Fruit fly (Drosophila melanogaster) whole organism, embryonic: ENCODE measurements around the gene CG34242.

Experiments
- Adf1 ChIP-seq: fragments of 200-800 bp; sonication (Bioruptor generic); IDR thresholded peaks from 2 replicates; pipeline ENCODE4 v1.3.6; 2022; ENCODE audit warnings: missing biosample characterization, missing genetic modification characterization
- Aef1 ChIP-seq: fragments of 200-800 bp; sonication (Bioruptor generic); IDR thresholded peaks from 3 replicates; pipeline ENCODE4 v1.3.6; 2022; ENCODE audit warnings: missing biosample characterization, missing genetic modification characterization
- CG10431 ChIP-seq: fragments of 200-800 bp; sonication (Bioruptor generic); optimal IDR thresholded peaks from 3 replicates; lab custom pipeline; 2018; ENCODE audit warnings: missing biosample characterization, mild to moderate bottlenecking, missing genetic modification characterization
- CG10462 ChIP-seq: fragments of 200-800 bp; sonication (Bioruptor generic); optimal IDR thresholded peaks from 2 replicates; lab custom pipeline; 2016; ENCODE audit warnings: missing biosample characterization, missing genetic modification characterization
- CG11247 ChIP-seq: fragments of 200-800 bp; sonication (Bioruptor generic); IDR thresholded peaks from 2 replicates; pipeline ENCODE4 v1.3.6; 2022; ENCODE audit warnings: missing biosample characterization, missing genetic modification characterization
- CG11504 ChIP-seq: fragments of 200-800 bp; sonication (Bioruptor generic); optimal IDR thresholded peaks from 3 replicates; lab custom pipeline; 2019; ENCODE audit warnings: missing biosample characterization, mild to moderate bottlenecking, missing genetic modification characterization, moderate library complexity
- CG11723 ChIP-seq: fragments of 200-800 bp; sonication (Bioruptor generic); optimal IDR thresholded peaks from 2 replicates; lab custom pipeline; 2017; ENCODE audit warnings: missing biosample characterization, mild to moderate bottlenecking, missing genetic modification characterization
- CG13287 ChIP-seq: fragments of 200-800 bp; sonication (Bioruptor generic); IDR thresholded peaks from 2 replicates; pipeline ENCODE4 v1.3.6; 2022; ENCODE audit warnings: missing biosample characterization, missing genetic modification characterization; ENCODE audit not compliant: partially characterized antibody
- CG13894 ChIP-seq: fragments of 200-800 bp; sonication (Bioruptor generic); optimal IDR thresholded peaks from 3 replicates; lab custom pipeline; 2018; ENCODE audit warnings: missing biosample characterization, mild to moderate bottlenecking, missing genetic modification characterization, moderate library complexity
- CG1603 ChIP-seq: fragments of 200-800 bp; sonication (Bioruptor generic); optimal IDR thresholded peaks from 2 replicates; lab custom pipeline; 2019; ENCODE audit warnings: missing biosample characterization, mild to moderate bottlenecking, missing genetic modification characterization, moderate library complexity
- CG17385 ChIP-seq: fragments of 200-800 bp; sonication (Bioruptor generic); optimal IDR thresholded peaks from 3 replicates; lab custom pipeline; 2018; ENCODE audit warnings: missing biosample characterization, mild to moderate bottlenecking, missing genetic modification characterization
- CG1832 ChIP-seq: fragments of 200-800 bp; sonication (Bioruptor generic); optimal IDR thresholded peaks from 2 replicates; lab custom pipeline; 2017; ENCODE audit warnings: missing biosample characterization, mild to moderate bottlenecking, missing genetic modification characterization, inconsistent platforms
- CG2889 ChIP-seq: fragments of 200-800 bp; sonication (Bioruptor generic); IDR thresholded peaks from 3 replicates; pipeline ENCODE4 v1.3.6; 2022; ENCODE audit warnings: missing biosample characterization, missing genetic modification characterization
- CG30431 ChIP-seq: fragments of 200-800 bp; sonication (Bioruptor generic); optimal IDR thresholded peaks from 2 replicates; lab custom pipeline; 2017; ENCODE audit warnings: missing biosample characterization, missing genetic modification characterization
- CG31441 ChIP-seq: fragments of 200-800 bp; sonication (Bioruptor generic); IDR thresholded peaks from 2 replicates; pipeline ENCODE4 v1.3.6; 2022; ENCODE audit warnings: missing biosample characterization, missing genetic modification characterization
- CG34422 ChIP-seq: fragments of 200-800 bp; sonication (Bioruptor generic); IDR thresholded peaks from 3 replicates; pipeline ENCODE4 v1.3.6; 2022; ENCODE audit warnings: missing biosample characterization, missing genetic modification characterization
- CG4707 ChIP-seq: fragments of 200-800 bp; sonication (Bioruptor generic); optimal IDR thresholded peaks from 2 replicates; lab custom pipeline; 2018; ENCODE audit warnings: missing biosample characterization, mild to moderate bottlenecking, missing genetic modification characterization, moderate library complexity
- CG8359 ChIP-seq: fragments of 200-800 bp; sonication (Bioruptor generic); optimal IDR thresholded peaks from 2 replicates; lab custom pipeline; 2017; ENCODE audit warnings: missing biosample characterization, mild to moderate bottlenecking, missing genetic modification characterization, borderline replicate concordance
- CG9797 ChIP-seq: fragments of 200-800 bp; sonication (Bioruptor generic); optimal IDR thresholded peaks from 3 replicates; lab custom pipeline; 2018; ENCODE audit warnings: missing biosample characterization, mild to moderate bottlenecking, missing genetic modification characterization
- Dip2 ChIP-seq: fragments of 200-800 bp; sonication (Bioruptor generic); IDR thresholded peaks from 2 replicates; pipeline ENCODE4 v1.3.6; 2022; ENCODE audit warnings: missing biosample characterization, missing genetic modification characterization
- Doc3 ChIP-seq: fragments of 200-800 bp; sonication (Bioruptor generic); IDR thresholded peaks from 3 replicates; pipeline ENCODE4 v1.3.6; 2022; ENCODE audit warnings: missing biosample characterization, missing genetic modification characterization; ENCODE audit not compliant: partially characterized antibody
- Elba2 ChIP-seq: fragments of 200-800 bp; sonication (Bioruptor generic); optimal IDR thresholded peaks from 3 replicates; lab custom pipeline; 2016; ENCODE audit warnings: missing biosample characterization, missing genetic modification characterization
- Hmr ChIP-seq: fragments of 200-800 bp; sonication (Bioruptor generic); optimal IDR thresholded peaks from 3 replicates; lab custom pipeline; 2017; ENCODE audit warnings: mild to moderate bottlenecking, missing biosample characterization, missing genetic modification reagents, missing genetic modification characterization
- Jarid2 ChIP-seq: fragments of 200-800 bp; sonication (Bioruptor generic); optimal IDR thresholded peaks from 3 replicates; lab custom pipeline; 2017; ENCODE audit warnings: mild to moderate bottlenecking, missing biosample characterization, missing genetic modification reagents, missing genetic modification characterization
- Sox100B ChIP-seq: fragments of 200-800 bp; sonication (Bioruptor generic); optimal IDR thresholded peaks from 3 replicates; lab custom pipeline; 2018; ENCODE audit warnings: missing biosample characterization, mild to moderate bottlenecking, missing genetic modification characterization
- ac ChIP-seq: fragments of 200-800 bp; sonication (Bioruptor generic); optimal IDR thresholded peaks from 3 replicates; lab custom pipeline; 2017; ENCODE audit warnings: missing biosample characterization, mild to moderate bottlenecking, missing genetic modification characterization
- al ChIP-seq: fragments of 200-800 bp; sonication (Bioruptor generic); IDR thresholded peaks from 2 replicates; pipeline ENCODE4 v1.3.6; 2022; ENCODE audit warnings: missing biosample characterization, missing genetic modification characterization
- ash1 ChIP-seq: fragments of 200-800 bp; sonication (Bioruptor generic); optimal IDR thresholded peaks from 2 replicates; lab custom pipeline; 2018; ENCODE audit warnings: missing biosample characterization, mild to moderate bottlenecking, missing genetic modification characterization
- bsh ChIP-seq, 2 experiments: fragments of 200-800 bp; sonication (Bioruptor generic); optimal IDR thresholded peaks; 2 replicates each; lab custom pipeline; 2017 to 2018; ENCODE audit warnings: mild to moderate bottlenecking in 2 of 2, missing biosample characterization in 2 of 2, missing genetic modification characterization in 2 of 2, moderate library complexity in 1 of 2
- cad ChIP-seq: fragments of >200 bp; optimal IDR thresholded peaks from 2 replicates; lab custom pipeline; 2017; ENCODE audit warnings: missing biosample characterization, missing genetic modification characterization
- chif ChIP-seq, 2 experiments: fragments of 200-800 bp; sonication (Bioruptor generic); optimal IDR thresholded peaks; 3 replicates each; lab custom pipeline; 2016; ENCODE audit warnings: missing biosample characterization in 2 of 2, missing genetic modification characterization in 2 of 2
- corto ChIP-seq: fragments of 200-800 bp; sonication (Bioruptor generic); optimal IDR thresholded peaks from 2 replicates; lab custom pipeline; 2016; ENCODE audit warnings: missing biosample characterization, mild to moderate bottlenecking, missing genetic modification characterization, moderate library complexity
- cwo ChIP-seq: fragments of 200-800 bp; sonication (Bioruptor generic); optimal IDR thresholded peaks from 3 replicates; lab custom pipeline; 2017; ENCODE audit warnings: missing biosample characterization, missing genetic modification characterization, mild to moderate bottlenecking, moderate library complexity, missing genetic modification reagents
- danr ChIP-seq: fragments of 200-800 bp; sonication (Bioruptor generic); IDR thresholded peaks from 2 replicates; pipeline ENCODE4 v1.3.6; 2022; ENCODE audit warnings: missing biosample characterization, missing genetic modification characterization
- dati ChIP-seq: fragments of 200-800 bp; sonication (Bioruptor generic); IDR thresholded peaks from 2 replicates; pipeline ENCODE4 v1.3.6; 2022; ENCODE audit warnings: missing biosample characterization, missing genetic modification characterization
- eve ChIP-seq, 2 experiments: fragments of >200 bp; optimal IDR thresholded peaks; 2 replicates each; lab custom pipeline; 2017; ENCODE audit warnings: missing biosample characterization in 2 of 2, missing genetic modification characterization in 2 of 2
- fd102C ChIP-seq: fragments of 200-800 bp; sonication (Bioruptor generic); optimal IDR thresholded peaks from 2 replicates; lab custom pipeline; 2018; ENCODE audit warnings: missing biosample characterization, mild to moderate bottlenecking, missing genetic modification characterization, moderate library complexity
- fru ChIP-seq: fragments of >200 bp; optimal IDR thresholded peaks from 2 replicates; lab custom pipeline; 2017
- hbn ChIP-seq: fragments of 200-800 bp; sonication (Bioruptor generic); IDR thresholded peaks from 2 replicates; pipeline ENCODE4 v1.3.6; 2022; ENCODE audit warnings: missing biosample characterization, missing genetic modification characterization; ENCODE audit not compliant: partially characterized antibody
- jigr1 ChIP-seq: fragments of 200-800 bp; sonication (Bioruptor generic); IDR thresholded peaks from 3 replicates; pipeline ENCODE4 v1.3.6; 2022; ENCODE audit warnings: missing biosample characterization, missing genetic modification characterization
- kay ChIP-seq: fragments of 200-800 bp; sonication (Bioruptor generic); optimal IDR thresholded peaks from 2 replicates; lab custom pipeline; 2016; ENCODE audit warnings: missing biosample characterization, missing genetic modification characterization
- ken ChIP-seq: fragments of 200-800 bp; sonication (Bioruptor generic); IDR thresholded peaks from 3 replicates; pipeline ENCODE4 v1.3.6; 2022; ENCODE audit warnings: missing biosample characterization, missing genetic modification characterization
- pb ChIP-seq: fragments of 200-800 bp; sonication (Bioruptor generic); optimal IDR thresholded peaks from 3 replicates; lab custom pipeline; 2016; ENCODE audit warnings: missing biosample characterization, missing genetic modification characterization
- pfk ChIP-seq: fragments of 200-800 bp; sonication (Bioruptor generic); optimal IDR thresholded peaks from 2 replicates; lab custom pipeline; 2018; ENCODE audit warnings: missing biosample characterization, mild to moderate bottlenecking, missing genetic modification characterization, moderate library complexity
- run ChIP-seq: fragments of 200-800 bp; sonication (Bioruptor generic); optimal IDR thresholded peaks from 3 replicates; lab custom pipeline; 2018; ENCODE audit warnings: missing biosample characterization, mild to moderate bottlenecking, missing genetic modification characterization
- slp2 ChIP-seq: fragments of 200-800 bp; sonication (Bioruptor generic); optimal IDR thresholded peaks from 2 replicates; lab custom pipeline; 2016; ENCODE audit warnings: missing biosample characterization, missing genetic modification characterization
- sna ChIP-seq: fragments of 200-800 bp; sonication (Bioruptor generic); IDR thresholded peaks from 2 replicates; pipeline ENCODE4 v1.3.6; 2022; ENCODE audit warnings: missing biosample characterization, missing genetic modification characterization; ENCODE audit not compliant: partially characterized antibody
- so ChIP-seq: fragments of 200-800 bp; sonication (Bioruptor generic); IDR thresholded peaks from 3 replicates; pipeline ENCODE4 v1.3.6; 2022; ENCODE audit warnings: missing biosample characterization, missing genetic modification characterization
- vvl ChIP-seq: fragments of 200-800 bp; sonication (Bioruptor generic); IDR thresholded peaks from 2 replicates; pipeline ENCODE4 v1.3.6; 2022; ENCODE audit warnings: missing biosample characterization, missing genetic modification characterization
- wdn ChIP-seq: fragments of 200-800 bp; sonication (Bioruptor generic); IDR thresholded peaks from 2 replicates; pipeline ENCODE4 v1.3.6; 2022; ENCODE audit warnings: missing biosample characterization, missing genetic modification characterization

Gene CG34242

dm6 chr3L:12514762-12515215 is 19.0 kb upstream of the CG34242 start, which contains the start of the genes sti and tral (continued):
- TF ChIP-seq chif (GFP tag; optimal IDR thresholded peaks at IDR 0.05; lab: Kevin White, UChicago) (peak; percentile 85 to 93), Doc3 (no peak), kay (GFP tag; lab: Kevin White, UChicago) (peak; percentile 83), run (peak; percentile 15), Elba2 (GFP tag; lab: Kevin White, UChicago) (peak; percentile 65), CG31441 (GFP tag; lab: Robert Waterston, UW) (peak; percentile 83; the same call in 1 of the 2 replicates), wdn (GFP tag; lab: Robert Waterston, UW) (peak; percentile 64), dati (GFP tag; lab: Robert Waterston, UW) (0 out of 2 replicates have a peak, but pooled peaks have one; percentile 40), so (GFP tag; lab: Robert Waterston, UW) (peak; percentile 68; the same call in 2 of the 3 replicates), hbn (GFP tag; lab: Robert Waterston, UW) (no peak), Sox100B (GFP tag; lab: Kevin White, UChicago) (peak; percentile 77), corto (GFP tag; lab: Kevin White, UChicago) (peak; percentile 81), Jarid2 (GFP tag; lab: Kevin White, UChicago) (peak; percentile 44), vvl (GFP tag; lab: Robert Waterston, UW) (peak; percentile 92), ash1 (GFP tag; lab: Kevin White, UChicago) (peak; percentile 39), sna (GFP tag; lab: Robert Waterston, UW) (0 out of 2 replicates have a peak, but pooled peaks have one; percentile 17), CG10431 (peak; percentile 67), CG8359 (GFP tag; lab: Kevin White, UChicago) (peak; percentile 59), CG2889 (GFP tag; lab: Robert Waterston, UW) (peak; percentile 78), CG34422 (GFP tag; lab: Robert Waterston, UW) (peak; percentile 79; the same call in 2 of the 3 replicates), eve (GFP tag; optimal IDR thresholded peaks at IDR 0.05; lab: Kevin White, UChicago) (peak in 1 of 2 experiments; percentile 13), ac (GFP tag; lab: Kevin White, UChicago) (peak; percentile 16), Dip2 (no peak), cad (no peak), CG9797 (GFP tag; lab: Kevin White, UChicago) (peak; percentile 62), pb (peak; percentile 73), CG1832 (GFP tag; lab: Kevin White, UChicago) (no peak), ken (GFP tag; lab: Robert Waterston, UW) (peak; percentile 87), fd102C (GFP tag; lab: Kevin White, UChicago) (peak; percentile 44), CG11504 (tag; lab: Kevin White, UChicago) (no peak), CG30431 (GFP tag; lab: Kevin White, UChicago) (peak; percentile 83), Aef1 (GFP tag; lab: Robert Waterston, UW) (peak; percentile 84), cwo (GFP tag; lab: Kevin White, UChicago) (peak; percentile 77), CG1603 (tag; lab: Kevin White, UChicago) (peak; percentile 88), CG10462 (GFP tag; lab: Kevin White, UChicago) (peak; percentile 85), CG4707 (GFP tag; lab: Kevin White, UChicago) (peak; percentile 41), al (peak; percentile 81), Adf1 (GFP tag; lab: Robert Waterston, UW) (peak; percentile 93), CG11247 (GFP tag; lab: Robert Waterston, UW) (peak; percentile 83), bsh (GFP tag; optimal IDR thresholded peaks at IDR 0.05; lab: Kevin White, UChicago) (peak; percentile 23 to 76), fru (peak; percentile 38), CG13894 (tag; lab: Kevin White, UChicago) (peak; percentile 88), pfk (GFP tag; lab: Kevin White, UChicago) (peak; percentile 54), slp2 (GFP tag; lab: Kevin White, UChicago) (peak; percentile 90), jigr1 (GFP tag; lab: Robert Waterston, UW) (peak; percentile 38; the same call in 1 of the 3 replicates), CG11723 (GFP tag; lab: Kevin White, UChicago) (peak; percentile 84), danr (GFP tag; lab: Robert Waterston, UW) (peak; percentile 66; the same call in 1 of the 2 replicates), Hmr (GFP tag; lab: Kevin White, UChicago) (peak; percentile 90), CG13287 (peak; percentile 44; the same call in 1 of the 2 replicates), CG17385 (GFP tag; lab: Kevin White, UChicago) (peak; percentile 80)
